Fruit fly (Drosophila melanogaster) whole organism, embryonic: ENCODE results near the gene Lrpprc2.

Experiments
- Adf1 ChIP-seq: fragments of 200-800 bp; sonication (Bioruptor generic); IDR thresholded peaks from 2 replicates; pipeline ENCODE4 v1.3.6; 2022; ENCODE audit warnings: missing biosample characterization, missing genetic modification characterization
- Atf6 ChIP-seq: fragments of 200-800 bp; sonication (Bioruptor generic); IDR thresholded peaks from 2 replicates; pipeline ENCODE4 v1.3.6; 2022; ENCODE audit warnings: missing biosample characterization, missing genetic modification characterization
- B-H2 ChIP-seq: fragments of 200-800 bp; sonication (Bioruptor generic); optimal IDR thresholded peaks from 2 replicates; lab custom pipeline; 2018; ENCODE audit warnings: missing biosample characterization, mild to moderate bottlenecking, missing genetic modification characterization
- CG10147 ChIP-seq: fragments of 200-800 bp; sonication (Bioruptor generic); optimal IDR thresholded peaks from 2 replicates; lab custom pipeline; 2019; ENCODE audit warnings: missing biosample characterization, mild to moderate bottlenecking, missing genetic modification characterization, moderate library complexity
- CG10321 ChIP-seq: fragments of 200-800 bp; sonication (Bioruptor generic); IDR thresholded peaks from 2 replicates; pipeline ENCODE4 v1.3.6; 2022; ENCODE audit warnings: missing biosample characterization, missing genetic modification characterization
- CG14050 ChIP-seq: fragments of 200-800 bp; sonication (Bioruptor generic); IDR thresholded peaks from 3 replicates; pipeline ENCODE4 v1.3.6; 2022; ENCODE audit warnings: missing biosample characterization, missing genetic modification characterization
- CG3281 ChIP-seq: fragments of 200-800 bp; sonication (Bioruptor generic); optimal IDR thresholded peaks from 3 replicates; lab custom pipeline; 2017; ENCODE audit warnings: missing biosample characterization, mild to moderate bottlenecking, missing genetic modification characterization
- CG3847 ChIP-seq: fragments of 200-800 bp; sonication (Bioruptor generic); IDR thresholded peaks from 2 replicates; pipeline ENCODE4 v1.3.6; 2022; ENCODE audit warnings: missing biosample characterization, missing genetic modification characterization
- CG4282 ChIP-seq: fragments of 200-800 bp; sonication (Bioruptor generic); optimal IDR thresholded peaks from 2 replicates; lab custom pipeline; 2016; ENCODE audit warnings: missing biosample characterization, missing genetic modification characterization
- CG5953 ChIP-seq: fragments of 200-800 bp; sonication (Bioruptor generic); IDR thresholded peaks from 2 replicates; pipeline ENCODE4 v1.3.6; 2022; ENCODE audit warnings: missing biosample characterization, missing genetic modification characterization
- CG7372 ChIP-seq: fragments of 200-800 bp; sonication (Bioruptor generic); IDR thresholded peaks from 2 replicates; pipeline ENCODE4 v1.3.6; 2022; ENCODE audit warnings: missing biosample characterization, missing genetic modification characterization
- CG7963 ChIP-seq: fragments of 200-800 bp; sonication (Bioruptor generic); IDR thresholded peaks from 3 replicates; pipeline ENCODE4 v1.3.6; 2022; ENCODE audit warnings: missing biosample characterization, missing genetic modification characterization; ENCODE audit not compliant: partially characterized antibody
- CG9215 ChIP-seq: fragments of 200-800 bp; sonication (Bioruptor generic); IDR thresholded peaks from 2 replicates; pipeline ENCODE4 v1.3.6; 2022; ENCODE audit warnings: missing biosample characterization, missing genetic modification characterization
- Deaf1 ChIP-seq: fragments of 200-800 bp; optimal IDR thresholded peaks from 3 replicates; lab custom pipeline; 2019; ENCODE audit warnings: missing biosample characterization, mild to moderate bottlenecking, missing genetic modification characterization, moderate library complexity
- Doc3 ChIP-seq: fragments of 200-800 bp; sonication (Bioruptor generic); IDR thresholded peaks from 3 replicates; pipeline ENCODE4 v1.3.6; 2022; ENCODE audit warnings: missing biosample characterization, missing genetic modification characterization; ENCODE audit not compliant: partially characterized antibody
- Ets97D ChIP-seq: fragments of 200-800 bp; sonication (Bioruptor generic); optimal IDR thresholded peaks from 3 replicates; lab custom pipeline; 2016; ENCODE audit warnings: missing biosample characterization, missing genetic modification characterization
- H15 ChIP-seq: fragments of 200-800 bp; sonication (Bioruptor generic); IDR thresholded peaks from 3 replicates; pipeline ENCODE4 v1.3.6; 2022; ENCODE audit warnings: missing biosample characterization, missing genetic modification characterization
- Lim3 ChIP-seq: fragments of 200-800 bp; sonication (Bioruptor generic); IDR thresholded peaks from 2 replicates; pipeline ENCODE4 v1.3.6; 2022; ENCODE audit warnings: missing biosample characterization, missing genetic modification characterization
- MBD-R2 ChIP-seq: fragments of 200-800 bp; sonication (Bioruptor generic); IDR thresholded peaks from 2 replicates; pipeline ENCODE4 v1.3.6; 2022; ENCODE audit warnings: missing biosample characterization, missing genetic modification characterization
- MTF-1 ChIP-seq: fragments of 200-800 bp; sonication (Bioruptor generic); optimal IDR thresholded peaks from 2 replicates; lab custom pipeline; 2018; ENCODE audit warnings: missing biosample characterization, mild to moderate bottlenecking, missing genetic modification characterization, borderline replicate concordance
- Mrtf ChIP-seq: fragments of 200-800 bp; sonication (Bioruptor generic); IDR thresholded peaks from 3 replicates; pipeline ENCODE4 v1.3.6; 2022; ENCODE audit warnings: missing biosample characterization, missing genetic modification characterization
- Nf-YB ChIP-seq: fragments of 200-800 bp; sonication (Bioruptor generic); optimal IDR thresholded peaks from 3 replicates; lab custom pipeline; 2019; ENCODE audit warnings: missing biosample characterization, mild to moderate bottlenecking, missing genetic modification characterization, moderate library complexity
- Pdp1 ChIP-seq, 2 experiments: fragments of 200-800 bp; sonication (Bioruptor generic); optimal IDR thresholded peaks; 3 replicates each; lab custom pipeline; 2016; ENCODE audit warnings: missing biosample characterization in 2 of 2, missing genetic modification characterization in 2 of 2, mild to moderate bottlenecking in 1 of 2, moderate library complexity in 1 of 2
- Sry-β ChIP-seq: fragments of 200-800 bp; sonication (Bioruptor generic); optimal IDR thresholded peaks from 2 replicates; lab custom pipeline; 2018; ENCODE audit warnings: missing biosample characterization, mild to moderate bottlenecking, missing genetic modification characterization, moderate library complexity
- Stat92E ChIP-seq, 3 experiments: fragments of >200 bp in 2 of 3; fragments of 200-800 bp in 1 of 3; sonication (Bioruptor generic) in 1 of 3; optimal IDR thresholded peaks; 2 replicates each; lab custom pipeline; 2017 to 2019; ENCODE audit warnings: missing biosample characterization in 3 of 3, missing genetic modification characterization in 3 of 3, mild to moderate bottlenecking in 1 of 3, moderate library complexity in 1 of 3
- Trl ChIP-seq, 3 experiments: fragments of >200 bp in 2 of 3; fragments of 200-800 bp in 1 of 3; sonication (Bioruptor generic) in 1 of 3; optimal IDR thresholded peaks; 2 replicates in 1 of 3; 3 replicates in 2 of 3; lab custom pipeline; 2016 to 2017; ENCODE audit warnings: missing biosample characterization in 1 of 3, missing genetic modification characterization in 1 of 3
- amos ChIP-seq: fragments of 200-800 bp; sonication (Bioruptor generic); IDR thresholded peaks from 2 replicates; pipeline ENCODE4 v1.3.6; 2022; ENCODE audit warnings: missing biosample characterization, missing genetic modification characterization; ENCODE audit not compliant: partially characterized antibody
- bcd ChIP-seq: fragments of 200-800 bp; sonication (Bioruptor generic); optimal IDR thresholded peaks from 2 replicates; lab custom pipeline; 2017; ENCODE audit warnings: missing biosample characterization, mild to moderate bottlenecking, missing genetic modification characterization
- cas ChIP-seq: fragments of 200-800 bp; sonication (Bioruptor generic); IDR thresholded peaks from 2 replicates; pipeline ENCODE4 v1.3.6; 2022; ENCODE audit warnings: missing biosample characterization, missing genetic modification characterization
- chif ChIP-seq, 2 experiments: fragments of 200-800 bp; sonication (Bioruptor generic); optimal IDR thresholded peaks; 3 replicates each; lab custom pipeline; 2016; ENCODE audit warnings: missing biosample characterization in 2 of 2, missing genetic modification characterization in 2 of 2
- ci ChIP-seq: fragments of 200-800 bp; sonication (Bioruptor generic); IDR thresholded peaks from 3 replicates; pipeline ENCODE4 v1.3.6; 2022; ENCODE audit warnings: missing biosample characterization, missing genetic modification characterization
- crc ChIP-seq: fragments of 200-800 bp; sonication (Bioruptor generic); optimal IDR thresholded peaks from 2 replicates; lab custom pipeline; 2016; ENCODE audit warnings: missing biosample characterization, missing genetic modification characterization
- crol ChIP-seq: fragments of 200-800 bp; sonication (Bioruptor generic); IDR thresholded peaks from 2 replicates; pipeline ENCODE4 v1.3.6; 2022; ENCODE audit warnings: missing biosample characterization, missing genetic modification characterization
- disco-r ChIP-seq: fragments of 200-800 bp; sonication (Bioruptor generic); optimal IDR thresholded peaks from 2 replicates; lab custom pipeline; 2016; ENCODE audit warnings: missing biosample characterization, missing genetic modification characterization
- gro ChIP-seq: fragments of 200-800 bp; sonication (Bioruptor generic); optimal IDR thresholded peaks from 2 replicates; lab custom pipeline; 2016; ENCODE audit warnings: missing biosample characterization, missing genetic modification characterization
- ham ChIP-seq: fragments of 200-800 bp; sonication (Bioruptor generic); IDR thresholded peaks from 2 replicates; pipeline ENCODE4 v1.3.6; 2022; ENCODE audit warnings: missing biosample characterization, missing genetic modification characterization
- kay ChIP-seq: fragments of 200-800 bp; sonication (Bioruptor generic); optimal IDR thresholded peaks from 2 replicates; lab custom pipeline; 2016; ENCODE audit warnings: missing biosample characterization, missing genetic modification characterization
- lbe ChIP-seq: fragments of 200-800 bp; sonication (Bioruptor generic); optimal IDR thresholded peaks from 2 replicates; lab custom pipeline; 2016; ENCODE audit warnings: missing biosample characterization, mild to moderate bottlenecking, missing genetic modification characterization
- mam ChIP-seq: fragments of 200-800 bp; sonication (Bioruptor generic); optimal IDR thresholded peaks from 3 replicates; lab custom pipeline; 2016; ENCODE audit warnings: missing biosample characterization, missing genetic modification characterization
- onecut ChIP-seq: fragments of 200-800 bp; sonication (Bioruptor generic); IDR thresholded peaks from 2 replicates; pipeline ENCODE4 v1.3.6; 2022; ENCODE audit warnings: missing biosample characterization, missing genetic modification characterization
- pho ChIP-seq: fragments of 200-800 bp; sonication (Bioruptor generic); optimal IDR thresholded peaks from 2 replicates; lab custom pipeline; 2016; ENCODE audit warnings: missing biosample characterization, missing genetic modification characterization
- pita ChIP-seq: fragments of 200-800 bp; sonication (Bioruptor generic); optimal IDR thresholded peaks from 2 replicates; lab custom pipeline; 2017; ENCODE audit warnings: missing biosample characterization, mild to moderate bottlenecking, missing genetic modification characterization
- pnt ChIP-seq: fragments of 200-800 bp; sonication (Bioruptor generic); optimal IDR thresholded peaks from 3 replicates; lab custom pipeline; 2016; ENCODE audit warnings: missing biosample characterization, missing genetic modification characterization
- ro ChIP-seq: fragments of 200-800 bp; sonication (Bioruptor generic); IDR thresholded peaks from 2 replicates; pipeline ENCODE4 v1.3.6; 2022; ENCODE audit warnings: missing biosample characterization, missing genetic modification characterization
- sima ChIP-seq: fragments of 200-800 bp; sonication (Bioruptor generic); optimal IDR thresholded peaks from 2 replicates; lab custom pipeline; 2016; ENCODE audit warnings: missing biosample characterization, missing genetic modification characterization
- zen2 ChIP-seq: fragments of 200-800 bp; sonication (Bioruptor generic); IDR thresholded peaks from 3 replicates; pipeline ENCODE4 v1.3.6; 2022; ENCODE audit warnings: missing biosample characterization, missing genetic modification characterization; ENCODE audit not compliant: partially characterized antibody
- zf30C ChIP-seq: fragments of 200-800 bp; sonication (Bioruptor generic); optimal IDR thresholded peaks from 3 replicates; lab custom pipeline; 2018; ENCODE audit warnings: missing biosample characterization, mild to moderate bottlenecking, missing genetic modification characterization

The Lrpprc2 gene

dm6 chrX:1507751-1508150 is 47.3 kb upstream of the Lrpprc2 start, which contains the start of gene Nmdar2:
Gene Nmdar2, minus strand, starts transcription at chrX:1507809.
- TF ChIP-seq crol (GFP tag; lab: Robert Waterston, UW) (peak; percentile 75), Nf-YB (GFP tag; lab: Kevin White, UChicago) (no peak), Deaf1 (tag; lab: Kevin White, UChicago) (peak; percentile 97), Trl (optimal IDR thresholded peaks at IDR 0.05; lab: Kevin White, UChicago) (peak in 1 of 2 experiments; percentile 33), Trl (GFP tag; optimal IDR thresholded peaks at IDR 0.05; lab: Kevin White, UChicago) (no peak), zf30C (GFP tag; lab: Kevin White, UChicago) (no peak), cas (GFP tag; lab: Robert Waterston, UW) (no peak), Adf1 (GFP tag; lab: Robert Waterston, UW) (peak; percentile 7; the same call in 1 of the 2 replicates)

DNA sequence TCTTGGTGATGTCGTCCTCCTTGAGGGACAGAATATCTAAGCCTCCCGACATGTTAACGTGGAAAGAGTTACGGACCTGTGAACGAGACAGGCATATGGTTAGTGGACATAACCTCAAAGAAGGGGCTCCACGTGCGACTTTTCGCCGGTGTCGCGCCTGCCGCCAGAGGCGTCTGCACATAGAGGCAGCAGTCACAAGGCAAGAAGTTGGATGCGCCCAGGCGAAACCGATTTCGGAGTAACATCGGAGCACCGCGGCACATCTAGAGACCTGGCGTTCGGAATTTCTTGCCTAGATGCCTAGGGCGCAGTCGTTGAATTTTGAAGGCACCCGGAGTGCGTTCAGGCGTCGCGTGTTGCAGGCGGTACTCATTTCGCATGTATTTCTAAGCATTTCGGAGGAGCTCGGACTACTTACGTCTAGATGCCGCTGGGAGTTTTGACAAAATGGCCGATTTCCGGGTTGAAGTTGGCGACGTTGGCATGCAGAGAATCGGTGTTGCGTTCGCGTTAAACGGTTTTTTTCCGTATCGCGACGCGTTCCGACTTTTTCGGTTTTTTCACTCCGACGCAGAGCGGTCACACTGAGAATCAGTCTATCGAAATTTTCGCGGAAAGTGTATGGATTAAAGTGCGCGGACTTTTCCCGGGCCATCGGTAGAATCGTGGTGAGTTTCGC is 22.6 kb upstream of the Lrpprc2 start, which contains the start of the genes sta and inc:
TSS of gene sta (minus strand) at position 574 of the 679 bp plus-strand sequence.
TSS of gene inc (plus strand) at position 640 of the 679 bp plus-strand sequence.
- TF ChIP-seq Pdp1 (GFP tag; optimal IDR thresholded peaks at IDR 0.05; lab: Kevin White, UChicago) (peak; percentile 40 to 65), MBD-R2 (peak; percentile 61), MTF-1 (GFP tag; lab: Kevin White, UChicago) (peak; percentile 86), CG10147 (GFP tag; lab: Kevin White, UChicago) (peak; percentile 55), CG7963 (no peak), CG14050 (GFP tag; lab: Robert Waterston, UW) (0 out of 3 replicates have a peak, but pooled peaks have one; percentile 30), pho (GFP tag; lab: Kevin White, UChicago) (peak; percentile 42), onecut (GFP tag; lab: Robert Waterston, UW) (peak; percentile 81), B-H2 (GFP tag; lab: Kevin White, UChicago) (peak; percentile 81), chif (GFP tag; optimal IDR thresholded peaks at IDR 0.05; lab: Kevin White, UChicago) (peak; percentile 38 to 44), crc (GFP tag; lab: Kevin White, UChicago) (no peak), mam (GFP tag; lab: Kevin White, UChicago) (peak; percentile 40), ci (GFP tag; lab: Robert Waterston, UW) (peak; percentile 89), sima (no peak), CG3281 (GFP tag; lab: Kevin White, UChicago) (peak; percentile 84), gro (no peak), Ets97D (GFP tag; lab: Kevin White, UChicago) (peak; percentile 98), ro (GFP tag; lab: Robert Waterston, UW) (no peak), Sry-β (peak; percentile 11), CG5953 (GFP tag; lab: Robert Waterston, UW) (no peak), disco-r (no peak), bcd (GFP tag; lab: Kevin White, UChicago) (peak; percentile 85), H15 (GFP tag; lab: Robert Waterston, UW) (0 out of 3 replicates have a peak, but pooled peaks have one; percentile 23), CG9215 (GFP tag; lab: Robert Waterston, UW) (no peak), Atf6 (GFP tag; lab: Robert Waterston, UW) (peak; percentile 67), zen2 (GFP tag; lab: Robert Waterston, UW) (peak; percentile 66; the same call in 2 of the 3 replicates), CG4282 (no peak), Lim3 (GFP tag; lab: Robert Waterston, UW) (no peak), Mrtf (GFP tag; lab: Robert Waterston, UW) (0 out of 3 replicates have a peak, but pooled peaks have one; percentile 48), pnt (GFP tag; lab: Kevin White, UChicago) (no peak), kay (GFP tag; lab: Kevin White, UChicago) (peak; percentile 0), lbe (GFP tag; lab: Kevin White, UChicago) (peak; percentile 35), amos (GFP tag; lab: Robert Waterston, UW) (peak; percentile 68), pita (GFP tag; lab: Kevin White, UChicago) (peak; percentile 44), CG7372 (GFP tag; lab: Robert Waterston, UW) (0 out of 2 replicates have a peak, but pooled peaks have one; percentile 19), CG3847 (peak; percentile 68), Stat92E (GFP tag; optimal IDR thresholded peaks at IDR 0.05; lab: Kevin White, UChicago) (peak in 1 of 3 experiments; percentile 82), Doc3 (GFP tag; lab: Robert Waterston, UW) (peak; percentile 42; the same call in 1 of the 3 replicates), ham (GFP tag; lab: Robert Waterston, UW) (no peak), CG10321 (GFP tag; lab: Robert Waterston, UW) (peak; percentile 40; the same call in 1 of the 2 replicates)
